Worm (Caenorhabditis elegans) whole organism, early embryonic: Measurements from ENCODE around the gene F48E8.3.

Experiments used
- ama-1 ChIP-seq: fragments of 150-350 bp; optimal IDR thresholded peaks from 2 replicates; lab custom pipeline; 2014
- ceh-13 ChIP-seq: fragments of 200-800 bp; sonication (Bioruptor generic); optimal IDR thresholded peaks from 2 replicates; lab custom pipeline; 2018; ENCODE audit warnings: mild to moderate bottlenecking, missing genetic modification characterization, missing compliant biosample characterization
- flt-1 ChIP-seq: fragments of 200-800 bp; sonication (Bioruptor generic); IDR thresholded peaks from 2 replicates; pipeline ENCODE4 v1.3.6; 2022; ENCODE audit warnings: missing genetic modification characterization, missing compliant biosample characterization
- hnd-1 ChIP-seq: sonication (generic microtip); optimal IDR thresholded peaks from 2 replicates; lab custom pipeline; 2016; ENCODE audit warnings: missing genetic modification characterization, missing compliant biosample characterization
- pes-1 ChIP-seq: fragments of 200-800 bp; sonication (Bioruptor generic); IDR thresholded peaks from 2 replicates; pipeline ENCODE4 v1.3.6; 2022; ENCODE audit warnings: missing genetic modification reagents, missing genetic modification characterization, missing compliant biosample characterization
- scrt-1 ChIP-seq: fragments of 200-800 bp; sonication (Bioruptor generic); IDR thresholded peaks from 2 replicates; pipeline ENCODE4 v1.3.6; 2022; ENCODE audit warnings: missing genetic modification characterization, missing compliant biosample characterization

ce11 chrIII:5448177-5448576, 13.0 kb upstream of the F48E8.3 start, which contains the start of gene skpt-1:
- TF ChIP-seq ama-1 (no peak), scrt-1 (GFP tag; lab: Robert Waterston, UW) (no peak), pes-1 (no peak), ceh-13 (GFP tag; lab: Kevin White, UChicago) (no peak), hnd-1 (no peak), flt-1 (no peak)
